Comparison of ENCODE assay signal across 4 worm cellular contexts in genomic region chrIII:10266824-10267223, ce11.
TF ChIP-seq lines count a peak whose summit lies in the region.

TSS of gene inpp-4B (minus strand) at chrIII:10266877.

TF ChIP-seq in whole organism, L1 larva, 84 proteins besides CTCF, POLR2A, EP300 and RAD21:
- peak; percentile 16 for TF ChIP-seq nhr-47 (tag; optimal IDR thresholded peaks at IDR 0.05; lab: Kevin White, UChicago)
- peak; percentile 6 to 10 for TF ChIP-seq efl-1 (optimal IDR thresholded peaks at IDR 0.05; lab: Kevin White, UChicago)
- TF ChIP-seq efl-1 (GFP tag; optimal IDR thresholded peaks at IDR 0.05 in 1 of 2; lab: Kevin White, UChicago) = peak in 1 of 2 experiments; percentile 76
- peak; percentile 16 for TF ChIP-seq nhr-71 (tag; optimal IDR thresholded peaks at IDR 0.05; lab: Kevin White, UChicago)
- TF ChIP-seq nhr-19 (GFP tag; conservative IDR thresholded peaks at IDR 0.05; lab: Robert Waterston, UW) = 0 out of 2 replicates have a peak, but pooled peaks have one; percentile 13
- peak in 1 of 2 experiments; percentile 15 for TF ChIP-seq lin-35 (GFP tag; optimal IDR thresholded peaks at IDR 0.05; lab: Kevin White, UChicago)
- peak; percentile 31; the same call in 1 of the 2 replicates for TF ChIP-seq isw-1 (GFP tag; IDR thresholded peaks at IDR 0.05; lab: Robert Waterston, UW)
- TF ChIP-seq dpl-1 (GFP tag; optimal IDR thresholded peaks at IDR 0.05; lab: Kevin White, UChicago) = peak in 1 of 3 experiments; percentile 2

TF ChIP-seq in whole organism, L4 larva, 104 proteins besides CTCF, POLR2A, EP300 and RAD21:
- TF ChIP-seq lin-38 (GFP tag; IDR thresholded peaks at IDR 0.05; lab: Robert Waterston, UW) (peak; percentile 57; the same call in 1 of the 2 replicates), mes-2 (tag; optimal IDR thresholded peaks at IDR 0.05; lab: Kevin White, UChicago; ENCODE audit: poor library complexity, severe bottlenecking) (peak; percentile 17), ZK337.2 (GFP tag; IDR thresholded peaks at IDR 0.05; lab: Robert Waterston, UW) (0 out of 2 replicates have a peak, but pooled peaks have one; percentile 8), hmg-1.1 (GFP tag; IDR thresholded peaks at IDR 0.05; lab: Robert Waterston, UW) (0 out of 2 replicates have a peak, but pooled peaks have one; percentile 14)

TF ChIP-seq in whole organism, midembryonic, 9 proteins besides CTCF, POLR2A, EP300 and RAD21:
- 0 out of 2 replicates have a peak, but pooled peaks have one; percentile 11 for TF ChIP-seq T22C8.4 (GFP tag; IDR thresholded peaks at IDR 0.05; lab: Robert Waterston, UW)

TF ChIP-seq in whole organism, young adult, 124 proteins besides CTCF, POLR2A, EP300 and RAD21:
- peak; percentile 85 for TF ChIP-seq ztf-18 (tag; optimal IDR thresholded peaks at IDR 0.05; lab: Kevin White, UChicago)
- peak; percentile 58 for TF ChIP-seq mcd-1 (GFP tag; IDR thresholded peaks at IDR 0.05; lab: Robert Waterston, UW)
- TF ChIP-seq dox-1 (GFP tag; IDR thresholded peaks at IDR 0.05; lab: Robert Waterston, UW) = peak; percentile 17; the same call in 1 of the 2 replicates
